Fruit fly (Drosophila melanogaster): ENCODE results near the gene CG13857.
A peak's percentile ranks its signal among the peaks of the same experiment; 100 is the strongest.

Gene CG13857

dm6 chr3R:22420911-22421310 is 27.0 kb upstream of the CG13857 start, which contains the start of the genes Nop56 and mats (continued):
- TF ChIP-seq Gsc (GFP tag; IDR thresholded peaks at IDR 0.05): no peak
- TF ChIP-seq CG6689 (GFP tag; IDR thresholded peaks at IDR 0.05): no peak
- no peak for TF ChIP-seq zf30C (GFP tag; optimal IDR thresholded peaks at IDR 0.05)
- no peak for TF ChIP-seq CG3726 (GFP tag; IDR thresholded peaks at IDR 0.05)
- TF ChIP-seq Hr3 (GFP tag; optimal IDR thresholded peaks at IDR 0.05): no peak
- no peak for TF ChIP-seq NC2α (GFP tag; optimal IDR thresholded peaks at IDR 0.05)
- TF ChIP-seq CG11247 (GFP tag; IDR thresholded peaks at IDR 0.05): no peak
- TF ChIP-seq CG1647 (GFP tag; optimal IDR thresholded peaks at IDR 0.05): no peak
- peak; percentile 30 for TF ChIP-seq Sry-δ (GFP tag; optimal IDR thresholded peaks at IDR 0.05)
- TF ChIP-seq lmd (GFP tag; IDR thresholded peaks at IDR 0.05): no peak
- peak; percentile 41 for TF ChIP-seq exex (tag; optimal IDR thresholded peaks at IDR 0.05)
- TF ChIP-seq Lpt (GFP tag; optimal IDR thresholded peaks at IDR 0.05): no peak
- no peak for TF ChIP-seq kni (GFP tag; optimal IDR thresholded peaks at IDR 0.05)
- no peak for TF ChIP-seq ken (GFP tag; IDR thresholded peaks at IDR 0.05)
- TF ChIP-seq ash1 (GFP tag; optimal IDR thresholded peaks at IDR 0.05): no peak
- TF ChIP-seq CG7928 (GFP tag; optimal IDR thresholded peaks at IDR 0.05): no peak
- no peak for TF ChIP-seq hb (GFP tag; IDR thresholded peaks at IDR 0.05; ENCODE audit: partially characterized antibody)
- TF ChIP-seq CG6765 (GFP tag; optimal IDR thresholded peaks at IDR 0.05): no peak
- TF ChIP-seq twi (tag; optimal IDR thresholded peaks at IDR 0.05): peak; percentile 53
- TF ChIP-seq B-H2 (GFP tag; optimal IDR thresholded peaks at IDR 0.05): peak; percentile 63
- TF ChIP-seq vnd (GFP tag; IDR thresholded peaks at IDR 0.05; ENCODE audit: partially characterized antibody): no peak
- peak in 1 of 2 experiments; percentile 68 for TF ChIP-seq crp (GFP tag; optimal IDR thresholded peaks at IDR 0.05)
- no peak for TF ChIP-seq Asciz (GFP tag; optimal IDR thresholded peaks at IDR 0.05)
- TF ChIP-seq CG12769 (tag; optimal IDR thresholded peaks at IDR 0.05): no peak
- TF ChIP-seq hbn (GFP tag; IDR thresholded peaks at IDR 0.05; ENCODE audit: partially characterized antibody): peak; percentile 38; the same call in 1 of the 2 replicates
- TF ChIP-seq Ets65A (GFP tag): no peak
- peak; percentile 13 for TF ChIP-seq zen (tag; optimal IDR thresholded peaks at IDR 0.05)
- no peak for TF ChIP-seq org-1 (GFP tag; optimal IDR thresholded peaks at IDR 0.05)
- TF ChIP-seq Stat92E (GFP tag; optimal IDR thresholded peaks at IDR 0.05): peak in 1 of 3 experiments; percentile 78
- no peak for TF ChIP-seq Eip74EF (GFP tag; optimal IDR thresholded peaks at IDR 0.05)
- TF ChIP-seq TFAM (GFP tag; optimal IDR thresholded peaks at IDR 0.05): no peak
- TF ChIP-seq CkIIα-i1 (GFP tag; IDR thresholded peaks at IDR 0.05): no peak
- TF ChIP-seq usp (GFP tag; optimal IDR thresholded peaks at IDR 0.05): no peak
- no peak for TF ChIP-seq CG4730 (GFP tag; IDR thresholded peaks at IDR 0.05)
- TF ChIP-seq HLH54F (GFP tag; optimal IDR thresholded peaks at IDR 0.05): no peak
- no peak for TF ChIP-seq z (GFP tag; IDR thresholded peaks at IDR 0.05)
- TF ChIP-seq CG14014 (GFP tag; IDR thresholded peaks at IDR 0.05): no peak
- peak; percentile 15 for TF ChIP-seq CG13624 (GFP tag; optimal IDR thresholded peaks at IDR 0.05)
- no peak for TF ChIP-seq btn (GFP tag; optimal IDR thresholded peaks at IDR 0.05)
- TF ChIP-seq ac (GFP tag; optimal IDR thresholded peaks at IDR 0.05): no peak
- TF ChIP-seq fd3F (GFP tag; optimal IDR thresholded peaks at IDR 0.05): no peak
- no peak for TF ChIP-seq Abd-B (GFP tag; optimal IDR thresholded peaks at IDR 0.05)
- TF ChIP-seq CG3163 (GFP tag; optimal IDR thresholded peaks at IDR 0.05): no peak
- TF ChIP-seq CG17912 (GFP tag; optimal IDR thresholded peaks at IDR 0.05): peak; percentile 44
- peak; percentile 48 for TF ChIP-seq grn (GFP tag; optimal IDR thresholded peaks at IDR 0.05)
- TF ChIP-seq CG2889 (GFP tag; IDR thresholded peaks at IDR 0.05): no peak
- TF ChIP-seq Hr51 (GFP tag; optimal IDR thresholded peaks at IDR 0.05): no peak
- peak; percentile 29; the same call in 1 of the 3 replicates for TF ChIP-seq Opbp (GFP tag; IDR thresholded peaks at IDR 0.05; ENCODE audit: partially characterized antibody)
- peak; percentile 48 for TF ChIP-seq CG30020 (tag; optimal IDR thresholded peaks at IDR 0.05)
- no peak for TF ChIP-seq CG7372 (GFP tag; IDR thresholded peaks at IDR 0.05)
- peak; percentile 63 for TF ChIP-seq cwo (GFP tag; optimal IDR thresholded peaks at IDR 0.05)
